Worm (Caenorhabditis elegans) whole organism, dauer: ENCODE data around the gene gar-1.

Experiments used
- unc-62 ChIP-seq: sonication (generic microtip); optimal IDR thresholded peaks from 2 replicates; lab custom pipeline; 2017; ENCODE audit warnings: missing biosample characterization, missing genetic modification reagents, missing genetic modification characterization

Gene gar-1

ce11 chrX:6484780-6485179 is at the start of gene gar-1:
Gene gar-1, minus strand, starts transcription at chrX:6484880.
- TF ChIP-seq unc-62 = no peak

- TF ChIP-seq unc-62 = no peak
Measured at ce11 chrX:6533038-6533437, 48.4 kb upstream of the gar-1 start.

- no peak for TF ChIP-seq unc-62
Measured at ce11 chrX:6531896-6532295, 47.2 kb upstream of the gar-1 start.

ce11 chrX:6530591-6530990 is 45.9 kb upstream of the gar-1 start:
- TF ChIP-seq unc-62 = no peak

- no peak for TF ChIP-seq unc-62
Measured at ce11 chrX:6530046-6530445, 45.4 kb upstream of the gar-1 start, which contains the start of gene ceh-60. Gene ceh-60, minus strand, starts transcription at chrX:6530146.

ce11 chrX:6522634-6523070 is 38.0 kb upstream of the gar-1 start:
- no peak for TF ChIP-seq unc-62

ce11 chrX:6520644-6521043 is 36.0 kb upstream of the gar-1 start:
- no peak for TF ChIP-seq unc-62

- no peak for TF ChIP-seq unc-62
Measured at ce11 chrX:6519946-6520345, 35.3 kb upstream of the gar-1 start.

- no peak for TF ChIP-seq unc-62
Measured at ce11 chrX:6519473-6519872, 34.8 kb upstream of the gar-1 start.

- no peak for TF ChIP-seq unc-62
Measured at ce11 chrX:6518537-6518936, 33.9 kb upstream of the gar-1 start, which contains the start of gene ets-4. Gene ets-4, plus strand, starts transcription at chrX:6518883.

- TF ChIP-seq unc-62 = no peak
Measured at ce11 chrX:6517025-6517770, 32.5 kb upstream of the gar-1 start.

- TF ChIP-seq unc-62 = no peak
Measured at ce11 chrX:6515267-6515666, 30.6 kb upstream of the gar-1 start.

- TF ChIP-seq unc-62 = no peak
Measured at ce11 chrX:6514466-6514865, 29.8 kb upstream of the gar-1 start.

ce11 chrX:6511985-6512384 is 27.3 kb upstream of the gar-1 start, which contains the start of gene ttr-35:
Gene ttr-35, plus strand, starts transcription at chrX:6512285.
- no peak for TF ChIP-seq unc-62

- TF ChIP-seq unc-62 = no peak
Measured at ce11 chrX:6510627-6511026, 25.9 kb upstream of the gar-1 start, which contains the start of gene ttr-36. Gene ttr-36, plus strand, starts transcription at chrX:6510927.

ce11 chrX:6509813-6510212 is 25.1 kb upstream of the gar-1 start:
- no peak for TF ChIP-seq unc-62

ce11 chrX:6507734-6508133 is 23.1 kb upstream of the gar-1 start:
- TF ChIP-seq unc-62 = no peak

- TF ChIP-seq unc-62 = no peak
Measured at ce11 chrX:6505662-6506061, 21.0 kb upstream of the gar-1 start, which contains the start of gene glr-8. Gene glr-8, plus strand, starts transcription at chrX:6505980.

- TF ChIP-seq unc-62 = no peak
Measured at ce11 chrX:6505008-6505407, 20.3 kb upstream of the gar-1 start, which contains the start of gene cdf-1. Gene cdf-1, minus strand, starts transcription at chrX:6505143.
